Worm (Caenorhabditis elegans) whole organism, L1 larva: ENCODE measurements around the gene nhr-50.

Experiments used
- aly-2 ChIP-seq: fragments of 150-350 bp; optimal IDR thresholded peaks from 2 replicates; lab custom pipeline; 2014; ENCODE audit warnings: missing biosample characterization, missing genetic modification characterization
- dpl-1 ChIP-seq, 3 experiments: fragments of 150-350 bp in 2 of 3; sonication (generic microtip) in 1 of 3; optimal IDR thresholded peaks; 2 replicates each; lab custom pipeline; 2014 to 2017; ENCODE audit warnings: missing biosample characterization in 3 of 3, missing genetic modification characterization in 3 of 3, missing genetic modification reagents in 3 of 3
- lin-15B ChIP-seq: fragments of 150-350 bp; sonication (generic microtip); optimal IDR thresholded peaks from 3 replicates; lab custom pipeline; 2014; ENCODE audit warnings: missing biosample characterization, missing genetic modification characterization
- lin-39 ChIP-seq: fragments of 150-350 bp; optimal IDR thresholded peaks from 2 replicates; lab custom pipeline; 2014; ENCODE audit warnings: missing biosample characterization, missing genetic modification reagents, missing genetic modification characterization
- sox-4 ChIP-seq: sonication (generic microtip); optimal IDR thresholded peaks from 2 replicates; lab custom pipeline; 2016; ENCODE audit warnings: missing genetic modification characterization, missing compliant biosample characterization
- unc-62 ChIP-seq: fragments of 150-350 bp; optimal IDR thresholded peaks from 2 replicates; lab custom pipeline; 2014; ENCODE audit warnings: missing biosample characterization, missing genetic modification reagents, missing genetic modification characterization

DNA sequence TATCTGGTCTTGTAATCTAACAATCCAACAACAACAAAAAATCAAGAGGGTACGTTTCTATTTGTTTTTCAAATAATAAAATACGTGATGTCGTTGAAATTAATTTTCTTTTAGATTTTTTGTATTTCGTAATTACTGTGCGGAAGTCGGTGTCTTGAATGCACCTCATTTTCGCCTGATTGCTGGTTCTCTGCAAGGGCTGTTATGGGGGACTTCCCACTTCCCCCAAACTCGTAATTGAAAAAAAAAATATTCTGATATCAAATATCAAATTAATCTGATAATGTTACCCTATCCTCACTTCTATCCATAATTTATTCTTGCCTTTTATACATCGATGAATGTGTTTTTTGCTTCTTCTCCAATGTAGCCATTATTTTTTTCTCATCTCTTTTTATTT is 12.4 kb downstream of the nhr-50 start, which contains the start of gene F36G9.15:
- no peak for TF ChIP-seq lin-39 (tag; lab: Kevin White, UChicago)
- TF ChIP-seq sox-4 (tag; lab: Kevin White, UChicago) = no peak
- no peak for TF ChIP-seq aly-2
- no peak for TF ChIP-seq unc-62 (GFP tag; lab: Kevin White, UChicago)
- no peak for TF ChIP-seq lin-15B (tag; lab: Kevin White, UChicago)
- TF ChIP-seq dpl-1 (GFP tag; optimal IDR thresholded peaks at IDR 0.05; lab: Kevin White, UChicago) = no peak
